Worm (Caenorhabditis elegans) whole organism, midembryonic: ENCODE measurements around the gene fbxa-165.

Experiments used
- flt-1 ChIP-seq: fragments of 200-800 bp; sonication (Bioruptor generic); IDR thresholded peaks from 2 replicates; pipeline ENCODE4 v1.3.6; 2022; ENCODE audit warnings: missing genetic modification characterization, missing compliant biosample characterization
- klf-2 ChIP-seq: fragments of 200-800 bp; sonication (Bioruptor generic); conservative IDR thresholded peaks from 2 replicates; pipeline ENCODE4 v1.3.6; 2022; ENCODE audit warnings: missing genetic modification reagents, missing genetic modification characterization, missing compliant biosample characterization

ce11 chrII:1605010-1605409 is 11.3 kb downstream of the fbxa-165 start:
- no peak for TF ChIP-seq klf-2
- no peak for TF ChIP-seq flt-1 (GFP tag; lab: Robert Waterston, UW)
